Worm (Caenorhabditis elegans) whole organism, L2 larva: ENCODE results near the gene Y69H2.1.

ENCODE experiments used
- R02D3.7 ChIP-seq: fragments of 150-350 bp; optimal IDR thresholded peaks from 2 replicates; lab custom pipeline; 2014; ENCODE audit warnings: missing biosample characterization, missing genetic modification characterization
- alr-1 ChIP-seq: fragments of 150-350 bp; optimal IDR thresholded peaks from 2 replicates; lab custom pipeline; 2014; ENCODE audit warnings: missing biosample characterization, missing genetic modification characterization
- blmp-1 ChIP-seq: sonication (generic microtip); optimal IDR thresholded peaks from 2 replicates; lab custom pipeline; 2017; ENCODE audit warnings: missing genetic modification characterization, mild to moderate bottlenecking, missing compliant biosample characterization, antibody characterized with exemption, moderate library complexity; ENCODE audit not compliant: insufficient read depth
- lin-11 ChIP-seq: fragments of 150-350 bp; sonication (generic microtip); optimal IDR thresholded peaks from 2 replicates; lab custom pipeline; 2014; ENCODE audit warnings: missing biosample characterization, missing genetic modification characterization, inconsistent platforms, mixed read lengths
- mab-5 ChIP-seq: fragments of 150-350 bp; optimal IDR thresholded peaks from 2 replicates; lab custom pipeline; 2014; ENCODE audit warnings: missing biosample characterization, missing genetic modification characterization
- nhr-129 ChIP-seq: fragments of 150-350 bp; optimal IDR thresholded peaks from 2 replicates; lab custom pipeline; 2014; ENCODE audit warnings: missing biosample characterization, missing genetic modification characterization
- nhr-23 ChIP-seq: fragments of 150-350 bp; optimal IDR thresholded peaks from 2 replicates; lab custom pipeline; 2014; ENCODE audit warnings: missing biosample characterization, missing genetic modification reagents, missing genetic modification characterization
- snpc-4 ChIP-seq: fragments of 150-350 bp; optimal IDR thresholded peaks from 2 replicates; lab custom pipeline; 2014; ENCODE audit warnings: missing biosample characterization, missing genetic modification characterization
- unc-62 ChIP-seq: fragments of 150-350 bp; optimal IDR thresholded peaks from 2 replicates; lab custom pipeline; 2014; ENCODE audit warnings: missing biosample characterization, missing genetic modification reagents, missing genetic modification characterization
- ztf-11 ChIP-seq: sonication (generic microtip); optimal IDR thresholded peaks from 2 replicates; lab custom pipeline; 2017; ENCODE audit warnings: missing biosample characterization, missing genetic modification characterization

- no peak for TF ChIP-seq snpc-4 (tag; lab: Kevin White, UChicago)
- TF ChIP-seq unc-62: no peak
- no peak for TF ChIP-seq ztf-11 (tag; lab: Kevin White, UChicago)
- TF ChIP-seq R02D3.7 (tag; lab: Kevin White, UChicago): no peak
- TF ChIP-seq nhr-23 (tag; lab: Kevin White, UChicago): no peak
- TF ChIP-seq nhr-129 (tag; lab: Kevin White, UChicago): no peak
- TF ChIP-seq blmp-1 (tag; lab: Kevin White, UChicago): no peak
- no peak for TF ChIP-seq alr-1 (tag; lab: Kevin White, UChicago)
- TF ChIP-seq mab-5: no peak
- TF ChIP-seq lin-11 (tag; lab: Kevin White, UChicago): no peak
These were observed 26.1 kb downstream of the Y69H2.1 start for ce11 chrV:18596240-18596639.
